Worm (Caenorhabditis elegans): Measurements from ENCODE around the gene T10B10.4.

T10B10.4 gene

DNA sequence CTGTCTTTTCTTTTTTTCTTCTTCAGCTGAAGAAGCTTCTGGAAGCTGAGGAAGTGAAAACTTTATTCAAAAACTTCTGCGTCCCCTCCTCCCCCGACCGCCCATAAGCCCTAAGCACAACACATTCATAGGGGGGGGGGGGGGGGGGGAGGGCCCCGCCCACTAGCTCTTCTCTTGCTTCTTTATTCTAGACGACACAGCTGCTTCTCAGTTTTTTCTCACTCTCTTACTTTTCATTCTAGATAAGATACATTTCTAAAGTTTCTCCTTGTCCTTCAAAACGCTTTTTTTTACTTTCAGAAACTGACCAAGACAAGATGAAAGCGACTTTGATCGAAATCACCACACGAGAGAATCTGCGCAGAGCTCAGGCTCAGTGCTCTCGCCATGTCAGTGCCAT, at the start of gene T10B10.4:
T10B10.4 (plus strand) TSS at position 301 of the 400 bp plus-strand sequence.
- TF ChIP-seq ztf-23 (GFP tag; IDR thresholded peaks at IDR 0.05) (no peak), klf-2 (GFP tag; conservative IDR thresholded peaks at IDR 0.05) (no peak), tab-1 (GFP tag; IDR thresholded peaks at IDR 0.05) (no peak), med-1 (GFP tag; optimal IDR thresholded peaks at IDR 0.05; ENCODE audit: insufficient read depth) (no peak), cog-1 (tag; optimal IDR thresholded peaks at IDR 0.05) (no peak), ztf-29 (GFP tag; IDR thresholded peaks at IDR 0.05) (no peak), flt-1 (GFP tag; IDR thresholded peaks at IDR 0.05) (no peak), ref-1 (GFP tag; conservative IDR thresholded peaks at IDR 0.05) (no peak), T22C8.4 (GFP tag; IDR thresholded peaks at IDR 0.05) (no peak)

DNA sequence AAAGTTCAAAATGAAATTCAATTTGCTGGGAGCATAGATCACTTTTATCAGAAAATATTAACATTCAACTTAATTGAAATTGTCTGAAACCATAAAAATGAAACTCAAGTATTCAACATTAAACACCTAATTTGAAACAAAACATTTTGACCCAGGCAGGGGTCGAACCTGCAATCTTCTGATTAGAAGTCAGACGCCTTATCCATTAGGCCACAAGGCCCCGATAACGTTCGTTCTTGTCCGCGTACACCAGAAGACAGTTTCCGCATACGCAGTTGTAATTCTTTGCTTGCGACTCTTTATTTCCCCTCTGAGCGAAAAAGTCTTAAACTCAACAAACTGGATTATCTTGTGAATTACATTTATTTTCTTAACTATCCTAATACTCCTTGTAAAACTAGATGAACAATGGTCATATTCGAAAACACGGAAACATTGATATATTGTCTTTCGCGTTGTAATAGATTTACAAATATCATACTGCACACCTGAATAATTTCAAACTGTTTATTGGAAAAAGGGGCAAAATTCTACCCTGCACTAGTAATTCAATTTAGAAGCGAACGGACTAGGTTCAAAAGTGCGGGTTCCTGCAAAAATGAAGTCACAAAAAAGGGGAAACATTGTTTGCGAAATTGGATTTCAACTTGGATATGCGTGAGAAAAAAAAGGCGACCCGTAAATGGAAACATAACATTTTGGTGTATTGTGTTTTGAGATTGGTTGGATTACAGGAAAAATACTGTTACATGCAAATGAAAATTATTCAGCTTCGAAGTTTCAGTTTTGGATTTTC, 43.3 kb upstream of the T10B10.4 start:
- TF ChIP-seq ztf-29 (GFP tag; IDR thresholded peaks at IDR 0.05) (no peak), cog-1 (tag; optimal IDR thresholded peaks at IDR 0.05) (no peak), tab-1 (GFP tag; IDR thresholded peaks at IDR 0.05) (no peak), T22C8.4 (GFP tag; IDR thresholded peaks at IDR 0.05) (no peak), ref-1 (GFP tag; conservative IDR thresholded peaks at IDR 0.05) (no peak), klf-2 (GFP tag; conservative IDR thresholded peaks at IDR 0.05) (no peak), ztf-23 (GFP tag; IDR thresholded peaks at IDR 0.05) (no peak), flt-1 (GFP tag; IDR thresholded peaks at IDR 0.05) (no peak; the same call in 1 of the 2 replicates)

DNA sequence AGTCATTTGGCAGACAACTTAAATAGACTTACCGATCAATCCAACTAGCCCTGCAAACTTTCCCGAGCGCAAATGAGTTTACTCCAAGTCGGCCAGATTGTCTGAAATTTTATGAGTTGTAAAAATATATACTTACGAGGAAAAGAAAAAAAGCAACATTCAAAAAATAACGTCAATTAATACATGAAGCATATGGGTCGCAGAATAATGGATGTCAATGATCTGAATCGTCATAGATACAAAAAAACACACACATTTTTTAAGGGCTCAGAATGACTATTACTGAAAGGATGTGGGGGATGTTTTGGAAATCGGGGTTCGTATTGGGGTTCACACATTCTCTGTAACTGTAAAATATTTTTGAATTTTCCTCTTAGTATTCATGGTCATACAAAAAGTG, 42.3 kb upstream of the T10B10.4 start, which contains the start of gene unc-7:
unc-7 (minus strand) TSS at position 101 of the 400 bp plus-strand sequence.
- no peak for TF ChIP-seq ztf-23 (GFP tag; IDR thresholded peaks at IDR 0.05)
- TF ChIP-seq ztf-29 (GFP tag; IDR thresholded peaks at IDR 0.05): no peak
- TF ChIP-seq med-1 (GFP tag; optimal IDR thresholded peaks at IDR 0.05; ENCODE audit: insufficient read depth): no peak
- TF ChIP-seq ref-1 (GFP tag; conservative IDR thresholded peaks at IDR 0.05): no peak
- TF ChIP-seq cog-1 (tag; optimal IDR thresholded peaks at IDR 0.05): no peak
- no peak for TF ChIP-seq tab-1 (GFP tag; IDR thresholded peaks at IDR 0.05)
- no peak for TF ChIP-seq klf-2 (GFP tag; conservative IDR thresholded peaks at IDR 0.05)

DNA sequence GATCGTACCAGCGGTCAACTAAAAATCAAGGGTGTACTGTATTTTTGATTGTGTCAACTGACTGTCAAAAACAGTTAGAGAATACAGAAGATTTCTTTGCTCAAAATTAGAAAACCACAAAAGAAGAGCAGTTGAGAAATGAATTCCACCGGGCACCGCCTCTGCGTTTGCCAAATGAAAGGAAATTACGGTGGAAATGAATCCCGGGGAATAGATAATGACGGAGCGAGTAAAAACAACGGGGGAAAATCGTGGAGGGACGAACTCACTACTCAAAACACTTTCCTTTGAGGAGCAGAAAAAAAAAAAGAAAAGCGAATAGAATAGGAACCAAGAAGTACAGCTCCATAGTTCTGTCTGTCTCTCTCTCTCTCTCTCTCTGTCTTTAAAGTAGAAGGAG, 41.5 kb upstream of the T10B10.4 start:
- TF ChIP-seq cog-1 (tag; optimal IDR thresholded peaks at IDR 0.05): no peak
- no peak for TF ChIP-seq flt-1 (GFP tag; IDR thresholded peaks at IDR 0.05)
- no peak for TF ChIP-seq tab-1 (GFP tag; IDR thresholded peaks at IDR 0.05)
- no peak for TF ChIP-seq klf-2 (GFP tag; conservative IDR thresholded peaks at IDR 0.05)
- TF ChIP-seq med-1 (GFP tag; optimal IDR thresholded peaks at IDR 0.05; ENCODE audit: insufficient read depth): no peak
- TF ChIP-seq ztf-23 (GFP tag; IDR thresholded peaks at IDR 0.05): no peak
- TF ChIP-seq ztf-29 (GFP tag; IDR thresholded peaks at IDR 0.05): no peak
- TF ChIP-seq T22C8.4 (GFP tag; IDR thresholded peaks at IDR 0.05): no peak
- no peak for TF ChIP-seq ref-1 (GFP tag; conservative IDR thresholded peaks at IDR 0.05)

DNA sequence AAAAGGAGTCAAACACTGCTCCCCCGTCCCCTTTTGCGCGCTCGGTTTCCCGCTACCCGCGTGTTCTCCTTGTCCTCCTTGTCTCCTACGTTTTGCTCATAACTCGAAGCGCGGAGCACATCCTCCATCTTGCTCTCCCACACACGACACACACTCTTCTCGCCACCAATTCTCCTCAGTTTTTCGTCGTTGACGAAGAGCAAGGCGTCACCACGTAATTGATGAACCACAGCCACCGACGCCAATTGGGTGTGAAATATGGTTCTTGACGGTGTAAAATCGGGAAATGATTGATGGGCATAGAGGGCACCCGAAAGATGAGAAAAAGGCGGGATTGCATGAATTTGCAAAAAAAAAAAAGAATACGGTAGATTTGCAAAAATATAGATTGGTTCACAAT, 41.1 kb upstream of the T10B10.4 start:
- TF ChIP-seq klf-2 (GFP tag; conservative IDR thresholded peaks at IDR 0.05) (0 out of 2 replicates have a peak, but pooled peaks have one; percentile 27), med-1 (GFP tag; optimal IDR thresholded peaks at IDR 0.05; ENCODE audit: insufficient read depth) (no peak)

DNA sequence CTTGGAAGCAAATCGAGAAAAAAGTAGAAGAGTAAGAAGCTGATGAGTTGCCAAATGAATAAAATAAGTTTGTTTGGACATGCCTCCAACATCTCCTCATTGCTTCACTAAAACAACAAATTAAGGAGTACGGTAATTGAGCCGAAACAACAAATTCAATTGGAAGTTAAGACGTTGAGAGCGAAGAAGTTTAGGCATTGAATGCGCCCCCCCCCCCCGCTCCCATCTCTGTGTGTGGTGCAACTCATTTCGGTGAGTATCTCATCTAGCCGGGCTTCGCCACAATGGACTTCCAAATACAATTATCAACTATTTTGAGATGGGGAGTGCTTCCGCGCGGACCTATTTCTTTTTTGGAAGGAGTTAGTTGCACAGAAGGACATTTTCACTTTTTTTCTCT, 34.9 kb upstream of the T10B10.4 start:
- TF ChIP-seq med-1 (GFP tag; optimal IDR thresholded peaks at IDR 0.05; ENCODE audit: insufficient read depth): no peak
- TF ChIP-seq T22C8.4 (GFP tag; IDR thresholded peaks at IDR 0.05): no peak
- TF ChIP-seq cog-1 (tag; optimal IDR thresholded peaks at IDR 0.05): no peak
- TF ChIP-seq klf-2 (GFP tag; conservative IDR thresholded peaks at IDR 0.05): no peak
- TF ChIP-seq tab-1 (GFP tag; IDR thresholded peaks at IDR 0.05): no peak
- TF ChIP-seq flt-1 (GFP tag; IDR thresholded peaks at IDR 0.05): no peak
- no peak for TF ChIP-seq ztf-23 (GFP tag; IDR thresholded peaks at IDR 0.05)
- no peak for TF ChIP-seq ztf-29 (GFP tag; IDR thresholded peaks at IDR 0.05)

DNA sequence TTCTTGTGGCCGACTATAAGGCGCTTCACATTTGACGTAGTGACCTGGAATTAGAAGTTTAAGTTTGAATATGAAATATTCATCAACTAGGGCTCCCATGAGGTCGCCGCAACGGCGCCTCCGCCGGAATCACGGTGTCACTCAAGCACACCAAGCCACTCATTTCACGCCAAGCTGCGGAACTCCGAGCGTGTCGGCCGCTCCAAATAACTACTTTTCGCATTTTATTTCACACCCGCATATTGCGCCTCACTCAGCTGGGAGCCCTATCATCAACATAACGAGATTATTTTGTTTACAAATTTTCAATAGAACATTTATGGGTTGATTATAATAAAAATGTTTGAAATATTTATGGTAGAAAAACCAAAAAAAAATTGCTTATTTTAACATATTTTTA, 32.1 kb upstream of the T10B10.4 start:
- TF ChIP-seq ztf-29 (GFP tag; IDR thresholded peaks at IDR 0.05): no peak
- no peak for TF ChIP-seq cog-1 (tag; optimal IDR thresholded peaks at IDR 0.05)
- TF ChIP-seq ref-1 (GFP tag; conservative IDR thresholded peaks at IDR 0.05): no peak
- no peak for TF ChIP-seq ztf-23 (GFP tag; IDR thresholded peaks at IDR 0.05)
- TF ChIP-seq T22C8.4 (GFP tag; IDR thresholded peaks at IDR 0.05): no peak
- TF ChIP-seq med-1 (GFP tag; optimal IDR thresholded peaks at IDR 0.05; ENCODE audit: insufficient read depth): no peak
- TF ChIP-seq flt-1 (GFP tag; IDR thresholded peaks at IDR 0.05): no peak
- no peak for TF ChIP-seq tab-1 (GFP tag; IDR thresholded peaks at IDR 0.05)
- TF ChIP-seq klf-2 (GFP tag; conservative IDR thresholded peaks at IDR 0.05): no peak

DNA sequence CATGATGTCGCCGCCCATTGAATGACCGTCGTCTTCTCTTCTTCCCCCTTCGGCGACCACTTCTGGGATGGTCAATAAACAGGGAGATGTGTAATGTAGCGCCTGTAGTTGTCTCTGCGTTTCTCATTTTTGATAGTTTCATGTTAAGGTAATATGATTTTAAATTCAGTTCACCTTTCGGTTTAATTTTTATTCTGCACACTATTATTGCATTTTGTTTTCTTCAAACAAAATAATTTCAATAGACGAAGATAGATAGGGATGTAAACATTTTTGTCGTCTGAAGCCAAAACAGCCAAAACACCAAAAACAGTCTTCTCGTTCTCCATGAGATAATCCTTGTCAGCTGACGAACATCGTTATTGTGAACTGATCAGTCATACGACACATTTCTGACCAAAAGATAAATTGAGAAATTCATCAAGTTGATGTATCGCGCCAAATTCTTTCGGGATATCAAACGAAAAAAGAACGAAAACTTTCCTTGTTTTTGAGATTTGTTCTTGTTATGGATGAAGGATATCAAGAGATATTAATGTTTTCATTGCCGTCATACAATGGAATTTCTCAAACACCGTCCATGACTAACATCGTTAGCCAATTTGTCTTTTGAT, 31.1 kb upstream of the T10B10.4 start, which contains the start of gene C11G10.1:
C11G10.1 (minus strand) TSS at position 51 of the 614 bp plus-strand sequence.
- TF ChIP-seq T22C8.4 (GFP tag; IDR thresholded peaks at IDR 0.05) (no peak), cog-1 (tag; optimal IDR thresholded peaks at IDR 0.05) (no peak), ztf-29 (GFP tag; IDR thresholded peaks at IDR 0.05) (no peak), ztf-23 (GFP tag; IDR thresholded peaks at IDR 0.05) (no peak), klf-2 (GFP tag; conservative IDR thresholded peaks at IDR 0.05) (no peak), flt-1 (GFP tag; IDR thresholded peaks at IDR 0.05) (no peak), tab-1 (GFP tag; IDR thresholded peaks at IDR 0.05) (no peak), ref-1 (GFP tag; conservative IDR thresholded peaks at IDR 0.05) (no peak), med-1 (GFP tag; optimal IDR thresholded peaks at IDR 0.05; ENCODE audit: insufficient read depth) (no peak)

DNA sequence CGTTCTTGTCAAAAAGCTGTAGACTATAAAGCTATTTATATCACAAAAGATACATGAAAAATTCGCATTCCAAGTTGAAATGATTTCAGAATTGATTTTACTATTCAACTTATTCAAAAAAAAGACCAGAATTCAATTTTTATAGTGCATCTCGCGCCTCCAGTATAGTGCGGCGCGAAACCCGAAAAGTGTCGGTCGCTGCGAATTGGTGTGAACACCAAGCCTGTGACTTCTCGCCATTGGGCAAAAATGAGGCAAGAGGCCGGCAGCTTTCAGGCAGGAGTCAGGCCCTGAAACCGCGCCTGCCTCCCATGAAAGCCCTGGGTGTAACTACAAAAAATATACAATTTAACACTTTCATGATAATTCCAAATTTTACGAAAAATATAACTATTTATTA, 30.6 kb upstream of the T10B10.4 start:
- TF ChIP-seq tab-1 (GFP tag; IDR thresholded peaks at IDR 0.05) (no peak), ztf-29 (GFP tag; IDR thresholded peaks at IDR 0.05) (no peak), ztf-23 (GFP tag; IDR thresholded peaks at IDR 0.05) (no peak), klf-2 (GFP tag; conservative IDR thresholded peaks at IDR 0.05) (no peak), med-1 (GFP tag; optimal IDR thresholded peaks at IDR 0.05; ENCODE audit: insufficient read depth) (no peak), T22C8.4 (GFP tag; IDR thresholded peaks at IDR 0.05) (no peak), cog-1 (tag; optimal IDR thresholded peaks at IDR 0.05) (no peak), ref-1 (GFP tag; conservative IDR thresholded peaks at IDR 0.05) (no peak), flt-1 (GFP tag; IDR thresholded peaks at IDR 0.05) (no peak)
